Fruit fly (Drosophila melanogaster) whole organism, embryonic: Measurements from ENCODE around the gene Ada2a.
A peak's percentile ranks its signal among the peaks of the same experiment; 100 is the strongest.

Source experiments
- BEAF-32 ChIP-seq: fragments of 200-800 bp; sonication (Bioruptor generic); optimal IDR thresholded peaks from 3 replicates; lab custom pipeline; 2017; ENCODE audit warnings: missing biosample characterization, missing genetic modification characterization, mild to moderate bottlenecking, moderate library complexity, missing genetic modification reagents
- Blimp-1 ChIP-seq: fragments of 200-800 bp; sonication (Bioruptor generic); optimal IDR thresholded peaks from 3 replicates; lab custom pipeline; 2018; ENCODE audit warnings: missing biosample characterization, missing genetic modification characterization, mild to moderate bottlenecking, moderate library complexity, missing genetic modification reagents
- CG12219 ChIP-seq: fragments of 200-800 bp; sonication (Bioruptor generic); optimal IDR thresholded peaks from 3 replicates; lab custom pipeline; 2018; ENCODE audit warnings: missing biosample characterization, mild to moderate bottlenecking, missing genetic modification characterization
- CG12299 ChIP-seq: fragments of 200-800 bp; sonication (Bioruptor generic); optimal IDR thresholded peaks from 2 replicates; lab custom pipeline; 2018; ENCODE audit warnings: missing biosample characterization, mild to moderate bottlenecking, missing genetic modification characterization
- CG12391 ChIP-seq: fragments of 200-800 bp; sonication (Bioruptor generic); optimal IDR thresholded peaks from 3 replicates; lab custom pipeline; 2018; ENCODE audit warnings: missing biosample characterization, mild to moderate bottlenecking, missing genetic modification characterization, moderate library complexity
- CG14710 ChIP-seq: fragments of 200-800 bp; sonication (Bioruptor generic); optimal IDR thresholded peaks from 3 replicates; lab custom pipeline; 2019; ENCODE audit warnings: missing biosample characterization, mild to moderate bottlenecking, missing genetic modification characterization, moderate library complexity
- CG15601 ChIP-seq: fragments of 200-800 bp; sonication (Bioruptor generic); optimal IDR thresholded peaks from 3 replicates; lab custom pipeline; 2019; ENCODE audit warnings: missing biosample characterization, mild to moderate bottlenecking, missing genetic modification characterization, moderate library complexity
- CG15696 ChIP-seq: fragments of 200-800 bp; sonication (Bioruptor generic); optimal IDR thresholded peaks from 2 replicates; lab custom pipeline; 2019; ENCODE audit warnings: missing biosample characterization, mild to moderate bottlenecking, missing genetic modification characterization, moderate library complexity
- CG1603 ChIP-seq: fragments of 200-800 bp; sonication (Bioruptor generic); optimal IDR thresholded peaks from 2 replicates; lab custom pipeline; 2019; ENCODE audit warnings: missing biosample characterization, mild to moderate bottlenecking, missing genetic modification characterization, moderate library complexity
- CG1647 ChIP-seq: fragments of 200-800 bp; sonication (Bioruptor generic); optimal IDR thresholded peaks from 3 replicates; lab custom pipeline; 2016; ENCODE audit warnings: missing biosample characterization, missing genetic modification characterization
- CG16813 ChIP-seq: fragments of 200-800 bp; sonication (Bioruptor generic); IDR thresholded peaks from 3 replicates; pipeline ENCODE4 v1.3.6; 2022; ENCODE audit warnings: missing biosample characterization, missing genetic modification characterization; ENCODE audit not compliant: partially characterized antibody
- CG16815 ChIP-seq: fragments of 200-800 bp; sonication (Bioruptor generic); optimal IDR thresholded peaks from 3 replicates; lab custom pipeline; 2017; ENCODE audit warnings: missing biosample characterization, mild to moderate bottlenecking, missing genetic modification characterization
- CG17612 ChIP-seq: fragments of 200-800 bp; sonication (Bioruptor generic); IDR thresholded peaks from 2 replicates; pipeline ENCODE4 v1.3.6; 2022; ENCODE audit warnings: missing biosample characterization, missing genetic modification characterization
- CG1832 ChIP-seq: fragments of 200-800 bp; sonication (Bioruptor generic); optimal IDR thresholded peaks from 2 replicates; lab custom pipeline; 2017; ENCODE audit warnings: missing biosample characterization, mild to moderate bottlenecking, missing genetic modification characterization, inconsistent platforms
- CG18476 ChIP-seq: fragments of 200-800 bp; sonication (Bioruptor generic); optimal IDR thresholded peaks from 2 replicates; lab custom pipeline; 2016; ENCODE audit warnings: missing biosample characterization, mild to moderate bottlenecking, missing genetic modification characterization
- CG18599 ChIP-seq: fragments of 200-800 bp; sonication (Bioruptor generic); optimal IDR thresholded peaks from 3 replicates; lab custom pipeline; 2017; ENCODE audit warnings: missing biosample characterization, missing genetic modification characterization, mild to moderate bottlenecking, moderate library complexity, missing genetic modification reagents
- CG18619 ChIP-seq: fragments of 200-800 bp; sonication (Bioruptor generic); optimal IDR thresholded peaks from 3 replicates; lab custom pipeline; 2017; ENCODE audit warnings: missing biosample characterization, mild to moderate bottlenecking, missing genetic modification characterization
- CG2889 ChIP-seq: fragments of 200-800 bp; sonication (Bioruptor generic); IDR thresholded peaks from 3 replicates; pipeline ENCODE4 v1.3.6; 2022; ENCODE audit warnings: missing biosample characterization, missing genetic modification characterization
- CG32767 ChIP-seq: fragments of 200-800 bp; sonication (Bioruptor generic); IDR thresholded peaks from 2 replicates; pipeline ENCODE4 v1.3.6; 2022; ENCODE audit warnings: missing biosample characterization, missing genetic modification characterization
- CG32772 ChIP-seq: fragments of 200-800 bp; sonication (Bioruptor generic); IDR thresholded peaks from 2 replicates; pipeline ENCODE4 v1.3.6; 2022; ENCODE audit warnings: missing biosample characterization, missing genetic modification characterization
- CG42726 ChIP-seq: fragments of 200-800 bp; sonication (Bioruptor generic); IDR thresholded peaks from 2 replicates; pipeline ENCODE4 v1.3.6; 2022; ENCODE audit warnings: missing biosample characterization, missing genetic modification characterization; ENCODE audit not compliant: partially characterized antibody
- CG4730 ChIP-seq: fragments of 200-800 bp; sonication (Bioruptor generic); IDR thresholded peaks from 2 replicates; pipeline ENCODE4 v1.3.6; 2022; ENCODE audit warnings: missing biosample characterization, missing genetic modification characterization
- CG6813 ChIP-seq: fragments of 200-800 bp; sonication (Bioruptor generic); optimal IDR thresholded peaks from 2 replicates; lab custom pipeline; 2017; ENCODE audit warnings: missing biosample characterization, missing genetic modification characterization, mild to moderate bottlenecking, moderate library complexity, missing genetic modification reagents
- CG7271 ChIP-seq: fragments of 200-800 bp; sonication (Bioruptor generic); optimal IDR thresholded peaks from 2 replicates; lab custom pipeline; 2018; ENCODE audit warnings: missing biosample characterization, mild to moderate bottlenecking, missing genetic modification characterization, moderate library complexity
- CTCF ChIP-seq: fragments of 200-800 bp; sonication (Bioruptor generic); optimal IDR thresholded peaks from 2 replicates; lab custom pipeline; 2017; ENCODE audit warnings: missing biosample characterization, mild to moderate bottlenecking, missing genetic modification characterization, moderate library complexity
- Deaf1 ChIP-seq: fragments of 200-800 bp; optimal IDR thresholded peaks from 3 replicates; lab custom pipeline; 2019; ENCODE audit warnings: missing biosample characterization, mild to moderate bottlenecking, missing genetic modification characterization, moderate library complexity
- Dll ChIP-seq: fragments of 200-800 bp; sonication (Bioruptor generic); IDR thresholded peaks from 4 replicates; pipeline ENCODE4 v1.3.6; 2022; ENCODE audit warnings: missing biosample characterization, missing genetic modification characterization; ENCODE audit not compliant: partially characterized antibody
- Dp ChIP-seq: fragments of 200-800 bp; sonication (Bioruptor generic); optimal IDR thresholded peaks from 2 replicates; lab custom pipeline; 2018; ENCODE audit warnings: missing biosample characterization, mild to moderate bottlenecking, missing genetic modification characterization, moderate library complexity
- E2f1 ChIP-seq: fragments of 200-800 bp; sonication (Bioruptor generic); IDR thresholded peaks from 2 replicates; pipeline ENCODE4 v1.3.6; 2022; ENCODE audit warnings: missing biosample characterization, missing genetic modification characterization
- HLH4C ChIP-seq: fragments of 200-800 bp; sonication (Bioruptor generic); IDR thresholded peaks from 3 replicates; pipeline ENCODE4 v1.3.6; 2022; ENCODE audit warnings: missing biosample characterization, missing genetic modification characterization; ENCODE audit not compliant: partially characterized antibody
- Hmx ChIP-seq: fragments of 200-800 bp; sonication (Bioruptor generic); optimal IDR thresholded peaks from 2 replicates; lab custom pipeline; 2016; ENCODE audit warnings: missing biosample characterization, missing genetic modification characterization
- Lim3 ChIP-seq: fragments of 200-800 bp; sonication (Bioruptor generic); IDR thresholded peaks from 2 replicates; pipeline ENCODE4 v1.3.6; 2022; ENCODE audit warnings: missing biosample characterization, missing genetic modification characterization
- NFAT ChIP-seq: fragments of 200-800 bp; sonication (Bioruptor generic); IDR thresholded peaks from 2 replicates; pipeline ENCODE4 v1.3.6; 2022; ENCODE audit warnings: missing biosample characterization, missing genetic modification characterization
- Opbp ChIP-seq: fragments of 200-800 bp; sonication (Bioruptor generic); IDR thresholded peaks from 3 replicates; pipeline ENCODE4 v1.3.6; 2022; ENCODE audit warnings: missing biosample characterization, missing genetic modification characterization; ENCODE audit not compliant: partially characterized antibody
- Ravus ChIP-seq: fragments of 200-800 bp; sonication (Bioruptor generic); IDR thresholded peaks from 2 replicates; pipeline ENCODE4 v1.3.6; 2022; ENCODE audit warnings: missing biosample characterization, missing genetic modification characterization
- Rx ChIP-seq: fragments of 200-800 bp; sonication (Bioruptor generic); IDR thresholded peaks from 2 replicates; pipeline ENCODE4 v1.3.6; 2022; ENCODE audit warnings: missing biosample characterization, missing genetic modification characterization
- Ssrp ChIP-seq: fragments of 200-800 bp; sonication (Bioruptor generic); optimal IDR thresholded peaks from 2 replicates; lab custom pipeline; 2018; ENCODE audit warnings: missing biosample characterization, mild to moderate bottlenecking, missing genetic modification characterization, moderate library complexity
- Xbp1 ChIP-seq: fragments of 200-800 bp; sonication (Bioruptor generic); optimal IDR thresholded peaks from 3 replicates; lab custom pipeline; 2016; ENCODE audit warnings: missing biosample characterization, mild to moderate bottlenecking, missing genetic modification characterization
- al ChIP-seq: fragments of 200-800 bp; sonication (Bioruptor generic); IDR thresholded peaks from 2 replicates; pipeline ENCODE4 v1.3.6; 2022; ENCODE audit warnings: missing biosample characterization, missing genetic modification characterization
- bbx ChIP-seq: fragments of 200-800 bp; sonication (Bioruptor generic); IDR thresholded peaks from 2 replicates; pipeline ENCODE4 v1.3.6; 2022; ENCODE audit warnings: missing biosample characterization, missing genetic modification characterization; ENCODE audit not compliant: partially characterized antibody
- crc ChIP-seq: fragments of 200-800 bp; sonication (Bioruptor generic); optimal IDR thresholded peaks from 2 replicates; lab custom pipeline; 2016; ENCODE audit warnings: missing biosample characterization, missing genetic modification characterization
- danr ChIP-seq: fragments of 200-800 bp; sonication (Bioruptor generic); IDR thresholded peaks from 2 replicates; pipeline ENCODE4 v1.3.6; 2022; ENCODE audit warnings: missing biosample characterization, missing genetic modification characterization
- lilli ChIP-seq: fragments of 200-800 bp; sonication (Bioruptor generic); optimal IDR thresholded peaks from 3 replicates; lab custom pipeline; 2016; ENCODE audit warnings: missing biosample characterization, missing genetic modification characterization
- nau ChIP-seq: fragments of 200-800 bp; sonication (Bioruptor generic); optimal IDR thresholded peaks from 3 replicates; lab custom pipeline; 2017; ENCODE audit warnings: missing biosample characterization, mild to moderate bottlenecking, missing genetic modification characterization, missing genetic modification reagents
- pho ChIP-seq: fragments of 200-800 bp; sonication (Bioruptor generic); optimal IDR thresholded peaks from 2 replicates; lab custom pipeline; 2016; ENCODE audit warnings: missing biosample characterization, missing genetic modification characterization
- pros ChIP-seq: fragments of 200-800 bp; sonication (Bioruptor generic); optimal IDR thresholded peaks from 3 replicates; lab custom pipeline; 2019; ENCODE audit warnings: missing biosample characterization, mild to moderate bottlenecking, missing genetic modification characterization, moderate library complexity
- rib ChIP-seq: fragments of 200-800 bp; sonication (Bioruptor generic); IDR thresholded peaks from 2 replicates; pipeline ENCODE4 v1.3.6; 2022; ENCODE audit warnings: missing biosample characterization, missing genetic modification characterization
- toy ChIP-seq: fragments of 200-800 bp; sonication (Bioruptor generic); IDR thresholded peaks from 2 replicates; pipeline ENCODE4 v1.3.6; 2022; ENCODE audit warnings: missing biosample characterization, missing genetic modification characterization
- trh ChIP-seq: fragments of 200-800 bp; sonication (Bioruptor generic); optimal IDR thresholded peaks from 2 replicates; lab custom pipeline; 2016; ENCODE audit warnings: missing biosample characterization, missing genetic modification characterization
- twi ChIP-seq: fragments of 200-800 bp; optimal IDR thresholded peaks from 2 replicates; lab custom pipeline; 2019; ENCODE audit warnings: missing biosample characterization, mild to moderate bottlenecking, missing genetic modification characterization, moderate library complexity

The Ada2a gene

dm6 chr3R:18220211-18220749 is 35.0 kb downstream of the Ada2a start, which contains the start of the genes CG7988 and CG7183 (continued):
- peak; percentile 97 for TF ChIP-seq CG15696 (tag; lab: Kevin White, UChicago)
- TF ChIP-seq CG32772: peak; percentile 99
- peak; percentile 95 for TF ChIP-seq pho (GFP tag; lab: Kevin White, UChicago)
- peak; percentile 98 for TF ChIP-seq CG15601 (tag; lab: Kevin White, UChicago)
- peak; percentile 97 for TF ChIP-seq Blimp-1
- TF ChIP-seq CG7271 (tag; lab: Kevin White, UChicago): peak; percentile 96
- no peak for TF ChIP-seq bbx (GFP tag; lab: Robert Waterston, UW)
- TF ChIP-seq Opbp (GFP tag; lab: Robert Waterston, UW): no peak
- TF ChIP-seq danr (GFP tag; lab: Robert Waterston, UW): peak; percentile 96
- peak; percentile 60 for TF ChIP-seq CTCF (GFP tag; lab: Kevin White, UChicago)
- peak; percentile 98 for TF ChIP-seq Xbp1 (GFP tag; lab: Kevin White, UChicago)
- TF ChIP-seq Dll (GFP tag; lab: Robert Waterston, UW): peak; percentile 48; the same call in 1 of the 4 replicates
- peak; percentile 100 for TF ChIP-seq CG12391 (tag; lab: Kevin White, UChicago)
- TF ChIP-seq CG1647 (GFP tag; lab: Kevin White, UChicago): peak; percentile 85
- TF ChIP-seq lilli (GFP tag; lab: Kevin White, UChicago): peak; percentile 98
- peak; percentile 97 for TF ChIP-seq CG12299 (tag; lab: Kevin White, UChicago)
- peak; percentile 98 for TF ChIP-seq CG32767 (GFP tag; lab: Robert Waterston, UW)
- no peak for TF ChIP-seq CG16813
- TF ChIP-seq CG2889 (GFP tag; lab: Robert Waterston, UW): peak; percentile 98
- peak; percentile 38 for TF ChIP-seq BEAF-32 (GFP tag; lab: Kevin White, UChicago)
- peak; percentile 95 for TF ChIP-seq Hmx (GFP tag; lab: Kevin White, UChicago)
- peak; percentile 99 for TF ChIP-seq Ssrp
- peak; percentile 99 for TF ChIP-seq CG4730 (GFP tag; lab: Robert Waterston, UW)
- TF ChIP-seq CG12219 (GFP tag; lab: Kevin White, UChicago): peak; percentile 90
- no peak for TF ChIP-seq CG42726 (GFP tag; lab: Robert Waterston, UW)
- peak; percentile 90 for TF ChIP-seq CG1603 (tag; lab: Kevin White, UChicago)
- peak; percentile 97 for TF ChIP-seq twi (tag; lab: Kevin White, UChicago)
- TF ChIP-seq Lim3 (GFP tag; lab: Robert Waterston, UW): peak; percentile 94
- TF ChIP-seq rib (GFP tag; lab: Robert Waterston, UW): peak; percentile 97
- peak; percentile 97 for TF ChIP-seq CG17612 (GFP tag; lab: Robert Waterston, UW)
- no peak for TF ChIP-seq CG1832
- TF ChIP-seq CG18476 (GFP tag; lab: Kevin White, UChicago): peak; percentile 96
- TF ChIP-seq E2f1 (GFP tag; lab: Robert Waterston, UW): peak; percentile 99
- peak; percentile 96 for TF ChIP-seq CG18619 (GFP tag; lab: Kevin White, UChicago)
- TF ChIP-seq trh (GFP tag; lab: Kevin White, UChicago): peak; percentile 95
- TF ChIP-seq crc (GFP tag; lab: Kevin White, UChicago): peak; percentile 90
- peak; percentile 98 for TF ChIP-seq CG14710 (tag; lab: Kevin White, UChicago)
- no peak for TF ChIP-seq HLH4C
- peak; percentile 95 for TF ChIP-seq toy (GFP tag; lab: Robert Waterston, UW)
- peak; percentile 84 for TF ChIP-seq CG6813
- TF ChIP-seq nau: no peak
- TF ChIP-seq Rx: peak; percentile 93
- peak; percentile 96 for TF ChIP-seq CG18599 (GFP tag; lab: Kevin White, UChicago)
- peak; percentile 96 for TF ChIP-seq Ravus
- TF ChIP-seq Deaf1: peak; percentile 84
- peak; percentile 22 for TF ChIP-seq Dp
- peak; percentile 98 for TF ChIP-seq al
- TF ChIP-seq pros (GFP tag; lab: Kevin White, UChicago): peak; percentile 47
- TF ChIP-seq NFAT (GFP tag; lab: Robert Waterston, UW): peak; percentile 96
- TF ChIP-seq CG16815 (GFP tag; lab: Kevin White, UChicago): peak; percentile 97
